Worm (Caenorhabditis elegans) whole organism, L4/young adult: ENCODE results near the gene msp-53.
"Not testable (repeated sequence)": the region's sequence is repeated elsewhere in the genome, so short reads cannot be mapped to it uniquely, and the experiment has no call there.

Experiments used
- dao-5 ChIP-seq: sonication (generic microtip); optimal IDR thresholded peaks from 2 replicates; lab custom pipeline; 2016; ENCODE audit warnings: missing genotype, missing genetic modification characterization, moderate library complexity, missing compliant biosample characterization
- him-1 ChIP-seq: sonication (generic microtip); optimal IDR thresholded peaks from 2 replicates; lab custom pipeline; 2016; ENCODE audit warnings: missing genotype, missing genetic modification reagents, missing genetic modification characterization, missing compliant biosample characterization

ce11 chrIV:5068541-5068940, 3.7 kb upstream of the msp-53 start, which contains the start of the genes R13H9.6 and rmd-6:
- TF ChIP-seq him-1, dao-5 (tag; lab: Kevin White, UChicago): not testable (repeated sequence)
